Fruit fly (Drosophila melanogaster): ENCODE results near the gene GCS1.

The GCS1 gene

dm6 chrX:11340719-11341322, 7.0 kb downstream of the GCS1 start (continued):
- TF ChIP-seq mam (GFP tag; optimal IDR thresholded peaks at IDR 0.05) (peak; percentile 13), grau (tag; optimal IDR thresholded peaks at IDR 0.05) (peak; percentile 87), CG15514 (GFP tag; optimal IDR thresholded peaks at IDR 0.05) (no peak), CG30020 (tag; optimal IDR thresholded peaks at IDR 0.05) (no peak), dm (GFP tag; optimal IDR thresholded peaks at IDR 0.05) (peak; percentile 1), croc (GFP tag; conservative IDR thresholded peaks at IDR 0.05) (no peak), eyg (GFP tag; optimal IDR thresholded peaks at IDR 0.05) (no peak), lmd (GFP tag; IDR thresholded peaks at IDR 0.05) (0 out of 2 replicates have a peak, but pooled peaks have one; percentile 5), CG2116 (GFP tag; optimal IDR thresholded peaks at IDR 0.05) (no peak), hbn (GFP tag; IDR thresholded peaks at IDR 0.05; ENCODE audit: partially characterized antibody) (no peak), hkb (optimal IDR thresholded peaks at IDR 0.05) (no peak), hkb (GFP tag; IDR thresholded peaks at IDR 0.05) (no peak), lola (GFP tag; optimal IDR thresholded peaks at IDR 0.05) (peak in 1 of 3 experiments; percentile 15), CG1024 (GFP tag; IDR thresholded peaks at IDR 0.05) (0 out of 2 replicates have a peak, but pooled peaks have one; percentile 12), CG6854 (GFP tag; optimal IDR thresholded peaks at IDR 0.05) (no peak), CG10147 (GFP tag; optimal IDR thresholded peaks at IDR 0.05) (no peak), CG14710 (tag; optimal IDR thresholded peaks at IDR 0.05) (peak; percentile 37), peb (GFP tag; IDR thresholded peaks at IDR 0.05) (no peak), Taf1 (GFP tag; IDR thresholded peaks at IDR 0.05) (no peak), Atf-2 (GFP tag; optimal IDR thresholded peaks at IDR 0.05) (no peak), CG31224 (GFP tag; IDR thresholded peaks at IDR 0.05) (no peak), B-H2 (GFP tag; optimal IDR thresholded peaks at IDR 0.05) (no peak), MTF-1 (GFP tag; optimal IDR thresholded peaks at IDR 0.05; ENCODE audit: borderline replicate concordance) (no peak), CG8281 (tag; optimal IDR thresholded peaks at IDR 0.05) (no peak), so (GFP tag; IDR thresholded peaks at IDR 0.05) (no peak), CG9817 (tag; optimal IDR thresholded peaks at IDR 0.05) (no peak), exex (tag; optimal IDR thresholded peaks at IDR 0.05) (peak; percentile 18), dpn (GFP tag; optimal IDR thresholded peaks at IDR 0.05) (no peak), Chrac-16 (GFP tag; optimal IDR thresholded peaks at IDR 0.05) (peak; percentile 9), CG1529 (GFP tag; optimal IDR thresholded peaks at IDR 0.05) (no peak), Dll (GFP tag; IDR thresholded peaks at IDR 0.05; ENCODE audit: partially characterized antibody) (no peak), D19A (tag; optimal IDR thresholded peaks at IDR 0.05) (no peak), CG34422 (GFP tag; IDR thresholded peaks at IDR 0.05) (no peak), MESR4 (GFP tag; optimal IDR thresholded peaks at IDR 0.05) (no peak), CG3281 (GFP tag; optimal IDR thresholded peaks at IDR 0.05) (peak; percentile 1), NfI (GFP tag; optimal IDR thresholded peaks at IDR 0.05) (no peak), bab2 (GFP tag; optimal IDR thresholded peaks at IDR 0.05) (peak; percentile 6), lov (optimal IDR thresholded peaks at IDR 0.05) (no peak), lov (GFP tag; IDR thresholded peaks at IDR 0.05) (no peak), pfk (GFP tag; optimal IDR thresholded peaks at IDR 0.05) (no peak), NFAT (GFP tag; IDR thresholded peaks at IDR 0.05) (no peak), CG11085 (GFP tag; IDR thresholded peaks at IDR 0.05) (no peak), ttk (GFP tag; IDR thresholded peaks at IDR 0.05) (no peak), CG10543 (GFP tag; optimal IDR thresholded peaks at IDR 0.05) (no peak), Jarid2 (GFP tag; optimal IDR thresholded peaks at IDR 0.05) (no peak), BtbVII (GFP tag; optimal IDR thresholded peaks at IDR 0.05) (no peak), CG1832 (GFP tag; optimal IDR thresholded peaks at IDR 0.05) (peak; percentile 55), CG18599 (GFP tag; optimal IDR thresholded peaks at IDR 0.05) (no peak), CG17802 (tag; optimal IDR thresholded peaks at IDR 0.05) (no peak), CG7745 (tag; optimal IDR thresholded peaks at IDR 0.05) (no peak), Hr39 (optimal IDR thresholded peaks at IDR 0.05) (no peak)
